Worm (Caenorhabditis elegans) whole organism, L4 larva: Measurements from ENCODE around the gene T03G6.1.
A peak's percentile ranks its signal among the peaks of the same experiment; 100 is the strongest.

ENCODE experiments used
- F26F4.8 ChIP-seq: fragments of 200-800 bp; sonication (Bioruptor generic); conservative IDR thresholded peaks from 2 replicates; pipeline ENCODE4 v1.3.6; 2022; ENCODE audit warnings: missing genetic modification characterization, missing compliant biosample characterization
- F37D6.2 ChIP-seq: sonication (generic microtip); optimal IDR thresholded peaks from 2 replicates; lab custom pipeline; 2016; ENCODE audit warnings: mild to moderate bottlenecking, missing genetic modification characterization, missing compliant biosample characterization
- F44E2.7 ChIP-seq: fragments of 200-800 bp; sonication (Bioruptor generic); IDR thresholded peaks from 2 replicates; pipeline ENCODE4 v2.1.2; 2022; ENCODE audit warnings: missing genetic modification characterization, missing compliant biosample characterization
- T20F7.1 ChIP-seq: fragments of 200-800 bp; sonication (Bioruptor generic); optimal IDR thresholded peaks from 2 replicates; lab custom pipeline; 2018; ENCODE audit warnings: mild to moderate bottlenecking, missing genetic modification characterization, missing compliant biosample characterization
- Y5F2A.4 ChIP-seq: fragments of 200-800 bp; sonication (Bioruptor generic); optimal IDR thresholded peaks from 2 replicates; lab custom pipeline; 2018; ENCODE audit warnings: mild to moderate bottlenecking, missing genetic modification characterization, missing compliant biosample characterization
- aha-1 ChIP-seq: fragments of 150-350 bp; peaks from one replicate; lab custom pipeline; 2014; ENCODE audit warnings: missing biosample characterization, missing genetic modification characterization
- arid-1 ChIP-seq: fragments of 200-800 bp; sonication (Bioruptor generic); conservative IDR thresholded peaks from 2 replicates; pipeline ENCODE4 v1.3.6; 2022; ENCODE audit warnings: missing genetic modification reagents, missing genetic modification characterization, missing compliant biosample characterization
- attf-4 ChIP-seq: sonication (generic microtip); optimal IDR thresholded peaks from 3 replicates; lab custom pipeline; 2017; ENCODE audit warnings: missing biosample characterization, missing genetic modification characterization
- ceh-44 ChIP-seq: fragments of 200-800 bp; sonication (Bioruptor generic); IDR thresholded peaks from 2 replicates; pipeline ENCODE4 v1.3.6; 2022; ENCODE audit warnings: missing genetic modification reagents, missing genetic modification characterization, missing compliant biosample characterization
- ceh-82 ChIP-seq: sonication (generic microtip); optimal IDR thresholded peaks from 2 replicates; lab custom pipeline; 2017; ENCODE audit warnings: missing biosample characterization, missing genetic modification characterization
- ces-1 ChIP-seq: fragments of 150-350 bp; sonication (generic microtip); optimal IDR thresholded peaks from 4 replicates; lab custom pipeline; 2014; ENCODE audit warnings: missing biosample characterization, missing genetic modification reagents, missing genetic modification characterization
- ctbp-1 ChIP-seq: fragments of 200-800 bp; sonication (Bioruptor generic); IDR thresholded peaks from 2 replicates; pipeline ENCODE4 v1.3.6; 2022; ENCODE audit warnings: missing genetic modification reagents, missing genetic modification characterization, missing compliant biosample characterization
- daf-16 ChIP-seq, 3 experiments: sonication (generic microtip); optimal IDR thresholded peaks; 2 replicates each; lab custom pipeline; 2016 to 2017; ENCODE audit warnings: missing genetic modification characterization in 3 of 3, missing genetic modification reagents in 3 of 3, mild to moderate bottlenecking in 2 of 3, missing compliant biosample characterization in 2 of 3, missing biosample characterization in 1 of 3, moderate library complexity in 1 of 3
- daf-19 ChIP-seq: fragments of 200-800 bp; sonication (Bioruptor generic); conservative IDR thresholded peaks from 2 replicates; pipeline ENCODE4 v1.3.6; 2022; ENCODE audit warnings: missing genetic modification characterization, missing compliant biosample characterization
- daf-8 ChIP-seq: fragments of 200-800 bp; sonication (Bioruptor generic); IDR thresholded peaks from 2 replicates; pipeline ENCODE4 v1.3.6; 2022; ENCODE audit warnings: missing genetic modification characterization, missing compliant biosample characterization
- dve-1 ChIP-seq: sonication (generic microtip); optimal IDR thresholded peaks from 2 replicates; lab custom pipeline; 2017; ENCODE audit warnings: antibody characterized with exemption, mild to moderate bottlenecking, missing genetic modification characterization, missing compliant biosample characterization; ENCODE audit not compliant: insufficient read depth
- egl-27 ChIP-seq: sonication (generic microtip); optimal IDR thresholded peaks from 3 replicates; lab custom pipeline; 2017; ENCODE audit warnings: missing biosample characterization, missing genetic modification reagents, missing genetic modification characterization
- gei-8 ChIP-seq: fragments of 200-800 bp; sonication (Bioruptor generic); optimal IDR thresholded peaks from 2 replicates; lab custom pipeline; 2018; ENCODE audit warnings: mild to moderate bottlenecking, missing genetic modification characterization, missing compliant biosample characterization
- hif-1 ChIP-seq, 2 experiments: sonication (generic microtip); optimal IDR thresholded peaks; 2 replicates each; lab custom pipeline; 2016 to 2017; ENCODE audit warnings: missing compliant biosample characterization in 2 of 2, missing genetic modification characterization in 2 of 2, missing genetic modification reagents in 2 of 2, missing genotype in 2 of 2, mild to moderate bottlenecking in 1 of 2
- hlh-11 ChIP-seq: fragments of 200-800 bp; sonication (Bioruptor generic); optimal IDR thresholded peaks from 2 replicates; lab custom pipeline; 2018; ENCODE audit warnings: mild to moderate bottlenecking, missing genetic modification characterization, missing compliant biosample characterization
- jun-1 ChIP-seq: fragments of 150-350 bp; optimal IDR thresholded peaks from 2 replicates; lab custom pipeline; 2014; ENCODE audit warnings: missing biosample characterization, missing genetic modification reagents, missing genetic modification characterization
- lim-7 ChIP-seq: fragments of 200-800 bp; sonication (Bioruptor generic); IDR thresholded peaks from 2 replicates; pipeline ENCODE4 v1.3.6; 2022; ENCODE audit warnings: missing genetic modification characterization, missing compliant biosample characterization
- lin-1 ChIP-seq: fragments of 200-800 bp; sonication (Bioruptor generic); IDR thresholded peaks from 2 replicates; pipeline ENCODE4 v1.3.6; 2022; ENCODE audit warnings: missing genetic modification reagents, missing genetic modification characterization, missing compliant biosample characterization
- lin-29 ChIP-seq: fragments of 200-800 bp; sonication (Bioruptor generic); IDR thresholded peaks from 2 replicates; pipeline ENCODE4 v1.3.6; 2022; ENCODE audit warnings: missing genetic modification reagents, missing genetic modification characterization, missing compliant biosample characterization
- lin-38 ChIP-seq: fragments of 200-800 bp; sonication (Bioruptor generic); IDR thresholded peaks from 2 replicates; pipeline ENCODE4 v1.3.6; 2022; ENCODE audit warnings: missing genetic modification reagents, missing genetic modification characterization, missing compliant biosample characterization
- lir-3 ChIP-seq: sonication (generic microtip); optimal IDR thresholded peaks from 2 replicates; lab custom pipeline; 2016; ENCODE audit warnings: mild to moderate bottlenecking, missing genetic modification characterization, missing compliant biosample characterization
- lsy-2 ChIP-seq, 2 experiments: fragments of 150-350 bp in 1 of 2; sonication (generic microtip) in 1 of 2; optimal IDR thresholded peaks; 2 replicates each; lab custom pipeline; 2014 to 2017; ENCODE audit warnings: missing biosample characterization in 2 of 2, missing genetic modification characterization in 2 of 2
- mdt-29 ChIP-seq: fragments of 200-800 bp; sonication (Bioruptor generic); IDR thresholded peaks from 2 replicates; pipeline ENCODE4 v1.3.6; 2022; ENCODE audit warnings: missing genetic modification reagents, missing genetic modification characterization, missing compliant biosample characterization
- mxl-2 ChIP-seq: fragments of 200-800 bp; sonication (Bioruptor generic); conservative IDR thresholded peaks from 2 replicates; pipeline ENCODE4 v1.3.6; 2022; ENCODE audit warnings: missing genetic modification reagents, missing genetic modification characterization, missing compliant biosample characterization
- mxl-3 ChIP-seq: fragments of 200-800 bp; sonication (Bioruptor generic); optimal IDR thresholded peaks from 2 replicates; lab custom pipeline; 2018; ENCODE audit warnings: mild to moderate bottlenecking, missing genetic modification characterization, missing compliant biosample characterization
- nhr-10 ChIP-seq: fragments of 150-350 bp; optimal IDR thresholded peaks from 2 replicates; lab custom pipeline; 2014; ENCODE audit warnings: missing biosample characterization, missing genetic modification characterization
- nhr-102 ChIP-seq: sonication (generic microtip); optimal IDR thresholded peaks from 2 replicates; lab custom pipeline; 2016; ENCODE audit warnings: mild to moderate bottlenecking, missing genetic modification characterization, moderate library complexity, missing compliant biosample characterization
- nhr-111 ChIP-seq: fragments of 200-800 bp; sonication (Bioruptor generic); optimal IDR thresholded peaks from 2 replicates; lab custom pipeline; 2018; ENCODE audit warnings: mild to moderate bottlenecking, missing genetic modification characterization, missing compliant biosample characterization
- nhr-237 ChIP-seq: sonication (generic microtip); optimal IDR thresholded peaks from 2 replicates; lab custom pipeline; 2017; ENCODE audit warnings: missing biosample characterization, missing genetic modification characterization
- nhr-42 ChIP-seq: fragments of 200-800 bp; sonication (Bioruptor generic); IDR thresholded peaks from 2 replicates; pipeline ENCODE4 v1.3.6; 2022; ENCODE audit warnings: missing genetic modification characterization, missing compliant biosample characterization
- nhr-48 ChIP-seq: sonication (generic microtip); optimal IDR thresholded peaks from 2 replicates; lab custom pipeline; 2016; ENCODE audit warnings: mild to moderate bottlenecking, missing genetic modification characterization, missing compliant biosample characterization
- nhr-76 ChIP-seq: fragments of 150-350 bp; optimal IDR thresholded peaks from 2 replicates; lab custom pipeline; 2014; ENCODE audit warnings: missing biosample characterization, missing genetic modification characterization
- nhr-77 ChIP-seq: fragments of 150-350 bp; optimal IDR thresholded peaks from 2 replicates; lab custom pipeline; 2014; ENCODE audit warnings: missing biosample characterization, missing genetic modification characterization
- set-16 ChIP-seq: fragments of 200-800 bp; sonication (Bioruptor generic); IDR thresholded peaks from 2 replicates; pipeline ENCODE4 v1.3.6; 2022; ENCODE audit warnings: missing genetic modification reagents, missing genetic modification characterization, missing compliant biosample characterization
- spr-3 ChIP-seq: fragments of 200-800 bp; sonication (Bioruptor generic); optimal IDR thresholded peaks from 2 replicates; lab custom pipeline; 2018; ENCODE audit warnings: mild to moderate bottlenecking, missing genetic modification characterization, missing compliant biosample characterization
- tra-1 ChIP-seq: fragments of 200-800 bp; sonication (Bioruptor generic); IDR thresholded peaks from 2 replicates; pipeline ENCODE4 v1.3.6; 2022; ENCODE audit warnings: missing genetic modification reagents, missing genetic modification characterization, missing compliant biosample characterization
- unc-62 ChIP-seq, 3 experiments: fragments of 150-350 bp in 1 of 3; sonication (generic microtip); optimal IDR thresholded peaks in 2 of 3; peaks in 1 of 3; 1 replicate in 1 of 3; 2 replicates in 2 of 3; lab custom pipeline; 2014 to 2017; ENCODE audit warnings: missing biosample characterization in 3 of 3, missing genetic modification characterization in 3 of 3, missing genetic modification reagents in 3 of 3, missing genotype in 1 of 3
- vab-7 ChIP-seq: fragments of 200-800 bp; sonication (Bioruptor generic); IDR thresholded peaks from 2 replicates; pipeline ENCODE4 v1.3.6; 2022; ENCODE audit warnings: missing genetic modification reagents, missing genetic modification characterization, missing compliant biosample characterization
- zag-1 ChIP-seq: fragments of 150-350 bp; optimal IDR thresholded peaks from 2 replicates; lab custom pipeline; 2014; ENCODE audit warnings: missing biosample characterization, missing genetic modification characterization
- zfp-2 ChIP-seq: sonication (generic microtip); optimal IDR thresholded peaks from 2 replicates; lab custom pipeline; 2016; ENCODE audit warnings: mild to moderate bottlenecking, missing genetic modification characterization, missing compliant biosample characterization
- zfp-3 ChIP-seq: fragments of 200-800 bp; sonication (Bioruptor generic); conservative IDR thresholded peaks from 2 replicates; pipeline ENCODE4 v1.3.6; 2022; ENCODE audit warnings: missing genetic modification reagents, missing genetic modification characterization, missing compliant biosample characterization
- zip-2 ChIP-seq: fragments of 150-350 bp; optimal IDR thresholded peaks from 2 replicates; lab custom pipeline; 2014; ENCODE audit warnings: missing biosample characterization, missing genetic modification characterization
- ztf-7 ChIP-seq: fragments of 150-350 bp; optimal IDR thresholded peaks from 2 replicates; lab custom pipeline; 2014; ENCODE audit warnings: missing biosample characterization, missing genetic modification characterization

The T03G6.1 gene

DNA sequence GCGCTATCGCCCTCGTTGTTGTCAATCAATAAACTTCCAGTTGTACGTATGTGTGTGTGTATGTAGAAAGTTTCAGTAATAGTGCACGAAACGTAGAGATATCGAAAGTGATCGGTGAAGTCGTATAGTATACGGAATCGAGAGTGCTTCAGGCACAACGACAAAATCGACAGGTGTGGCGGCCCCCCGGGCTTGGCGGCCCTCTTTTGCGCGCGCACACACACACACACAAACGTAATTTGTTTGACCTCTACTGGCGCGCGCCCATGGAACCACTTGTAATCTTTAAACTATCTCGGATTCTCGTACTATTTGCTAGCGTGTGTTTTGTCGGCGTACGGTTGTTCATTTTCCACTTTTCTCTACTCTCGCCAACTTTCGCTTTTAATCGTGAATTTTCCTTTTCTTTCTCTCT is 16.4 kb upstream of the T03G6.1 start (continued):
- TF ChIP-seq nhr-77 (tag; lab: Kevin White, UChicago) = no peak
- peak; percentile 61 for TF ChIP-seq mxl-3 (GFP tag; lab: Kevin White, UChicago)
- peak; percentile 77 for TF ChIP-seq hlh-11 (tag; lab: Kevin White, UChicago)
- TF ChIP-seq zag-1 (tag; lab: Kevin White, UChicago) = no peak
- no peak for TF ChIP-seq F37D6.2
- TF ChIP-seq ces-1 = no peak
- peak; percentile 48 for TF ChIP-seq dve-1 (tag; lab: Kevin White, UChicago)
- TF ChIP-seq F26F4.8 (GFP tag; lab: Robert Waterston, UW) = no peak
- peak; percentile 10 for TF ChIP-seq gei-8 (GFP tag; lab: Kevin White, UChicago)
- TF ChIP-seq Y5F2A.4 (GFP tag; lab: Kevin White, UChicago) = no peak
- TF ChIP-seq mxl-2 = 0 out of 2 replicates have a peak, but pooled peaks have one; percentile 35
- no peak for TF ChIP-seq unc-62 (GFP tag; optimal IDR thresholded peaks at IDR 0.05 in 1 of 2; lab: Kevin White, UChicago)
- no peak for TF ChIP-seq unc-62 (tag; optimal IDR thresholded peaks at IDR 0.05; lab: Kevin White, UChicago)
- peak in 1 of 2 experiments; percentile 37 for TF ChIP-seq hif-1 (tag; optimal IDR thresholded peaks at IDR 0.05; lab: Kevin White, UChicago)
- peak; percentile 29 for TF ChIP-seq nhr-48
- TF ChIP-seq ztf-7 (tag; lab: Kevin White, UChicago) = no peak
- no peak for TF ChIP-seq nhr-237 (tag; lab: Kevin White, UChicago)
- no peak for TF ChIP-seq mdt-29
- no peak for TF ChIP-seq jun-1
- no peak for TF ChIP-seq ceh-44
- TF ChIP-seq lin-29 (GFP tag; lab: Robert Waterston, UW) = no peak
- TF ChIP-seq zfp-2 (tag; lab: Kevin White, UChicago) = no peak
- TF ChIP-seq daf-8 (GFP tag; lab: Robert Waterston, UW) = no peak
- TF ChIP-seq attf-4 (tag; lab: Kevin White, UChicago) = no peak
- TF ChIP-seq tra-1 (GFP tag; lab: Robert Waterston, UW) = no peak
- TF ChIP-seq T20F7.1 (GFP tag; lab: Kevin White, UChicago) = no peak
- no peak for TF ChIP-seq daf-16 (GFP tag; optimal IDR thresholded peaks at IDR 0.05; lab: Kevin White, UChicago)
- peak; percentile 48 for TF ChIP-seq daf-16 (tag; optimal IDR thresholded peaks at IDR 0.05; lab: Kevin White, UChicago)
- no peak; the same call in 1 of the 2 replicates for TF ChIP-seq set-16 (GFP tag; lab: Robert Waterston, UW)
- TF ChIP-seq lsy-2 (tag; optimal IDR thresholded peaks at IDR 0.05; lab: Kevin White, UChicago) = peak in 1 of 2 experiments; percentile 10
- TF ChIP-seq nhr-76 (tag; lab: Kevin White, UChicago) = no peak
- no peak for TF ChIP-seq nhr-102
- TF ChIP-seq lin-38 (GFP tag; lab: Robert Waterston, UW) = no peak
- no peak for TF ChIP-seq F44E2.7 (GFP tag; lab: Robert Waterston, UW)
- TF ChIP-seq vab-7 (GFP tag; lab: Robert Waterston, UW) = no peak
- no peak for TF ChIP-seq ceh-82 (tag; lab: Kevin White, UChicago)
- TF ChIP-seq nhr-10 (tag; lab: Kevin White, UChicago) = no peak
- TF ChIP-seq lir-3 (tag; lab: Kevin White, UChicago) = no peak
- no peak for TF ChIP-seq zfp-3 (GFP tag; lab: Robert Waterston, UW)
- TF ChIP-seq nhr-42 (GFP tag; lab: Robert Waterston, UW) = no peak
- no peak for TF ChIP-seq daf-19 (GFP tag; lab: Robert Waterston, UW)

DNA sequence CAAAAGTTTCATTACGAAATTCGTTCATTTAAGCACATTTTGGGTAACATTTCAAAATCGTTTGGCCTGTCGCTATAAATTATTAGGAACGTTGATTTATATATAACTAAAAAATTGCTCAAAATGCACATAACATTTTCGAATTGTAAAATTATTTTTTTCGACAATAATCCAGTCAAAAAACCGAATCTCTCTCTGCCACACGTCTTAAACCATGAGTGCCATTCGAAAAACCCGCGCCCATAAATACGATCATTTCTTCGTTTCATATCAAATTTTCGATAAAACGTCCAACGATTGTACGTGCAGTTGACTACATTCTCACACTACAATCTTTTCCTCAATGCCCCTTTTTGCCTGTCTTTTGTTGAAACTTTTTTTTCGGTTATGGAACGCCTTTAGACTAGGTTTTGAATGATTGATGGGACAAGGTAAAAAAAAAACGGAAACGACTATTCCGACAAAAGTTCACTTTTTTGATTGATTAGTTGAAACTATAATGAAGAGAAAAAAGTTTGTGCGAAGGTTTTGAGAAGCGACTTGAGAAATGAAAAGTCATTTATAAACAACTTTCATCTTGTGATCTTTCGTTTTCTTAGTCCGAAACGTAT is 15.3 kb upstream of the T03G6.1 start:
- TF ChIP-seq aha-1 (tag; lab: Kevin White, UChicago) = peak; percentile 95
- no peak for TF ChIP-seq unc-62 (GFP tag; optimal IDR thresholded peaks at IDR 0.05 in 1 of 2; lab: Kevin White, UChicago)
- no peak for TF ChIP-seq unc-62 (tag; optimal IDR thresholded peaks at IDR 0.05; lab: Kevin White, UChicago)
- no peak for TF ChIP-seq egl-27
- no peak for TF ChIP-seq ces-1
- TF ChIP-seq lim-7 (GFP tag; lab: Robert Waterston, UW) = no peak
- TF ChIP-seq daf-19 (GFP tag; lab: Robert Waterston, UW) = no peak
- peak in 1 of 2 experiments; percentile 49 for TF ChIP-seq daf-16 (GFP tag; optimal IDR thresholded peaks at IDR 0.05; lab: Kevin White, UChicago)
- peak; percentile 27 for TF ChIP-seq daf-16 (tag; optimal IDR thresholded peaks at IDR 0.05; lab: Kevin White, UChicago)
- TF ChIP-seq lin-1 (GFP tag; lab: Robert Waterston, UW) = no peak
- no peak for TF ChIP-seq zfp-2 (tag; lab: Kevin White, UChicago)
- no peak for TF ChIP-seq spr-3 (GFP tag; lab: Kevin White, UChicago)
- no peak for TF ChIP-seq Y5F2A.4 (GFP tag; lab: Kevin White, UChicago)
- TF ChIP-seq nhr-111 (GFP tag; lab: Kevin White, UChicago) = no peak
- no peak for TF ChIP-seq zag-1 (tag; lab: Kevin White, UChicago)
- no peak for TF ChIP-seq zip-2
- peak; percentile 1 for TF ChIP-seq dve-1 (tag; lab: Kevin White, UChicago)
- no peak for TF ChIP-seq T20F7.1 (GFP tag; lab: Kevin White, UChicago)
- TF ChIP-seq arid-1 (GFP tag; lab: Robert Waterston, UW) = no peak
- no peak for TF ChIP-seq ctbp-1 (GFP tag; lab: Robert Waterston, UW)
